Worm (Caenorhabditis elegans) whole organism, L1 larva: ENCODE measurements around the gene srw-20.

Source experiments
- F16B12.6 ChIP-seq: fragments of 150-350 bp; optimal IDR thresholded peaks from 2 replicates; lab custom pipeline; 2014; ENCODE audit warnings: missing biosample characterization, missing genetic modification characterization
- fos-1 ChIP-seq: fragments of 150-350 bp; optimal IDR thresholded peaks from 2 replicates; lab custom pipeline; 2014; ENCODE audit warnings: missing biosample characterization, missing genetic modification characterization
- lin-15B ChIP-seq: fragments of 150-350 bp; sonication (generic microtip); optimal IDR thresholded peaks from 3 replicates; lab custom pipeline; 2014; ENCODE audit warnings: missing biosample characterization, missing genetic modification characterization
- nhr-11 ChIP-seq: fragments of 150-350 bp; optimal IDR thresholded peaks from 2 replicates; lab custom pipeline; 2014; ENCODE audit warnings: missing biosample characterization, missing genetic modification characterization
- nhr-76 ChIP-seq: sonication (generic microtip); optimal IDR thresholded peaks from 2 replicates; lab custom pipeline; 2017; ENCODE audit warnings: missing biosample characterization, missing genetic modification characterization
- pqm-1 ChIP-seq: sonication (generic microtip); optimal IDR thresholded peaks from 3 replicates; lab custom pipeline; 2017; ENCODE audit warnings: missing biosample characterization, missing genetic modification characterization
- skn-1 ChIP-seq: fragments of 150-350 bp; optimal IDR thresholded peaks from 2 replicates; lab custom pipeline; 2014; ENCODE audit warnings: missing biosample characterization, missing genetic modification characterization
- snpc-4 ChIP-seq: fragments of 150-350 bp; optimal IDR thresholded peaks from 2 replicates; lab custom pipeline; 2014; ENCODE audit warnings: missing biosample characterization, missing genetic modification characterization
- sptf-1 ChIP-seq: fragments of 150-350 bp; optimal IDR thresholded peaks from 2 replicates; lab custom pipeline; 2014; ENCODE audit warnings: missing biosample characterization, missing genetic modification characterization
- unc-62 ChIP-seq: fragments of 150-350 bp; optimal IDR thresholded peaks from 2 replicates; lab custom pipeline; 2014; ENCODE audit warnings: missing biosample characterization, missing genetic modification reagents, missing genetic modification characterization
- unc-86 ChIP-seq: sonication (generic microtip); optimal IDR thresholded peaks from 2 replicates; lab custom pipeline; 2016; ENCODE audit warnings: missing genetic modification characterization, missing compliant biosample characterization
- ztf-4 ChIP-seq: fragments of 150-350 bp; optimal IDR thresholded peaks from 2 replicates; lab custom pipeline; 2014; ENCODE audit warnings: missing biosample characterization, missing genetic modification characterization

DNA sequence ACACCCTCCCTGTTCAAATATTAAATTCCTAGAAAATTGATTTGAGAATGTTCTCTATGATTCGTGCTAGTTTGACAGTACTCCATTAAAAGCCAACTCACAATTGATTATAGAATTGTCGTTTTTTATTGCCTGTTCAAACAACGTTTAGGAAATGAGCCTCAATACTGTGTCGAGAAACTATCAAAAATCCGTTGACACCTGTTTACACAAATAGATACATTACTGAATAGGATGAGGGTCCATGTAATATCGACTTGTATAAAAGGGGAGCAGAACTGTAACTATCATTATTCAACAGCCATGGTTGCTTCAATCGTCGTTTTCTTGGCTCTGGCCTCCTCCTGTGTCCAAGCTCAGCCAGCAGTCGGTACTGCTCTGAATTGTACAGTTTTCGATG is 21.1 kb upstream of the srw-20 start, which contains the start of gene ZK218.5:
- no peak for TF ChIP-seq lin-15B (tag; lab: Kevin White, UChicago)
- no peak for TF ChIP-seq skn-1 (tag; lab: Kevin White, UChicago)
- no peak for TF ChIP-seq F16B12.6 (tag; lab: Kevin White, UChicago)
- TF ChIP-seq nhr-11 (tag; lab: Kevin White, UChicago), result no peak
- no peak for TF ChIP-seq nhr-76 (tag; lab: Kevin White, UChicago)
- no peak for TF ChIP-seq snpc-4 (tag; lab: Kevin White, UChicago)
- no peak for TF ChIP-seq unc-62 (GFP tag; lab: Kevin White, UChicago)
- no peak for TF ChIP-seq ztf-4 (tag; lab: Kevin White, UChicago)
- TF ChIP-seq unc-86 (tag; lab: Kevin White, UChicago), result no peak
- no peak for TF ChIP-seq sptf-1 (tag; lab: Kevin White, UChicago)
- no peak for TF ChIP-seq pqm-1 (tag; lab: Kevin White, UChicago)
- no peak for TF ChIP-seq fos-1 (tag; lab: Kevin White, UChicago)
